Worm (Caenorhabditis elegans) whole organism, young adult: ENCODE data around the gene shw-1.
A peak's percentile ranks its signal among the peaks of the same experiment; 100 is the strongest.

Experiments used
- B0019.2 ChIP-seq: fragments of 200-800 bp; sonication (Bioruptor generic); conservative IDR thresholded peaks from 2 replicates; pipeline ENCODE4 v1.3.6; 2022; ENCODE audit warnings: missing genetic modification reagents, missing genetic modification characterization, missing compliant biosample characterization
- B0336.3 ChIP-seq: fragments of 200-800 bp; sonication (Bioruptor generic); IDR thresholded peaks from 2 replicates; pipeline ENCODE4 v1.3.6; 2022; ENCODE audit warnings: missing genetic modification characterization, missing compliant biosample characterization
- C17E4.6 ChIP-seq: fragments of 200-800 bp; sonication (Bioruptor generic); IDR thresholded peaks from 2 replicates; pipeline ENCODE4 v1.3.6; 2022; ENCODE audit warnings: missing genetic modification reagents, missing genetic modification characterization, missing compliant biosample characterization
- F23B12.7 ChIP-seq: sonication (generic microtip); optimal IDR thresholded peaks from 2 replicates; lab custom pipeline; 2017; ENCODE audit warnings: missing genetic modification characterization, mild to moderate bottlenecking, missing compliant biosample characterization, antibody characterized with exemption, moderate library complexity; ENCODE audit not compliant: insufficient read depth
- F33H1.4 ChIP-seq: fragments of 200-800 bp; sonication (Bioruptor generic); IDR thresholded peaks from 2 replicates; pipeline ENCODE4 v1.3.6; 2022; ENCODE audit warnings: missing genetic modification reagents, missing genetic modification characterization, missing compliant biosample characterization
- F37B4.10 ChIP-seq: fragments of 200-800 bp; sonication (Bioruptor generic); IDR thresholded peaks from 2 replicates; pipeline ENCODE4 v1.3.6; 2022; ENCODE audit warnings: missing genetic modification characterization, missing compliant biosample characterization
- F52B5.7 ChIP-seq: sonication (generic microtip); optimal IDR thresholded peaks from 2 replicates; lab custom pipeline; 2016; ENCODE audit warnings: mild to moderate bottlenecking, missing genetic modification characterization, missing compliant biosample characterization
- F57A8.1 ChIP-seq: fragments of 200-800 bp; sonication (Bioruptor generic); optimal IDR thresholded peaks from 2 replicates; lab custom pipeline; 2018; ENCODE audit warnings: mild to moderate bottlenecking, missing genetic modification characterization, moderate library complexity, missing compliant biosample characterization
- F57C9.4 ChIP-seq: sonication (generic microtip); optimal IDR thresholded peaks from 2 replicates; lab custom pipeline; 2017; ENCODE audit warnings: mild to moderate bottlenecking, missing genetic modification characterization, missing compliant biosample characterization
- K11D2.4 ChIP-seq: fragments of 200-800 bp; sonication (Bioruptor generic); IDR thresholded peaks from 2 replicates; pipeline ENCODE4 v1.3.6; 2022; ENCODE audit warnings: missing genetic modification reagents, missing genetic modification characterization, missing compliant biosample characterization
- T26A5.8 ChIP-seq: sonication (generic microtip); optimal IDR thresholded peaks from 2 replicates; lab custom pipeline; 2016; ENCODE audit warnings: missing genetic modification characterization, missing compliant biosample characterization
- Y56A3A.18 ChIP-seq: fragments of 200-800 bp; sonication (Bioruptor generic); IDR thresholded peaks from 2 replicates; pipeline ENCODE4 v1.3.6; 2022; ENCODE audit warnings: missing genetic modification reagents, missing genetic modification characterization, missing compliant biosample characterization
- Y67H2A.10 ChIP-seq: fragments of 200-800 bp; sonication (Bioruptor generic); conservative IDR thresholded peaks from 2 replicates; pipeline ENCODE4 v1.3.6; 2022; ENCODE audit warnings: missing genetic modification reagents, missing genetic modification characterization, missing compliant biosample characterization
- ZK185.1 ChIP-seq: sonication (generic microtip); optimal IDR thresholded peaks from 2 replicates; lab custom pipeline; 2016; ENCODE audit warnings: mild to moderate bottlenecking, missing genetic modification characterization, missing compliant biosample characterization; ENCODE audit not compliant: poor library complexity, severe bottlenecking
- aptf-2 ChIP-seq: fragments of 200-800 bp; sonication (Bioruptor generic); conservative IDR thresholded peaks from 2 replicates; pipeline ENCODE4 v1.3.6; 2022; ENCODE audit warnings: missing genetic modification reagents, missing genetic modification characterization, missing compliant biosample characterization
- aptf-3 ChIP-seq: fragments of 200-800 bp; sonication (Bioruptor generic); IDR thresholded peaks from 2 replicates; pipeline ENCODE4 v1.3.6; 2022; ENCODE audit warnings: missing genetic modification characterization, missing compliant biosample characterization
- athp-1 ChIP-seq: sonication (generic microtip); optimal IDR thresholded peaks from 2 replicates; lab custom pipeline; 2017; ENCODE audit warnings: mild to moderate bottlenecking, missing genetic modification characterization, missing compliant biosample characterization
- cebp-2 ChIP-seq: fragments of 200-800 bp; sonication (Bioruptor generic); IDR thresholded peaks from 2 replicates; pipeline ENCODE4 v1.3.6; 2022; ENCODE audit warnings: missing genetic modification characterization, missing compliant biosample characterization
- ceh-27 ChIP-seq: fragments of 200-800 bp; sonication (Bioruptor generic); optimal IDR thresholded peaks from 2 replicates; lab custom pipeline; 2018; ENCODE audit warnings: mild to moderate bottlenecking, missing genetic modification characterization, moderate library complexity, missing compliant biosample characterization
- ceh-40 ChIP-seq: fragments of 200-800 bp; sonication (Bioruptor generic); IDR thresholded peaks from 2 replicates; pipeline ENCODE4 v1.3.6; 2022; ENCODE audit warnings: missing genetic modification characterization, missing compliant biosample characterization
- ceh-79 ChIP-seq: sonication (generic microtip); optimal IDR thresholded peaks from 2 replicates; lab custom pipeline; 2017; ENCODE audit warnings: mild to moderate bottlenecking, missing genetic modification characterization, missing compliant biosample characterization
- ceh-91 ChIP-seq: fragments of 200-800 bp; sonication (Bioruptor generic); IDR thresholded peaks from 2 replicates; pipeline ENCODE4 v1.3.6; 2022; ENCODE audit warnings: missing genetic modification reagents, missing genetic modification characterization, missing compliant biosample characterization
- dox-1 ChIP-seq: fragments of 200-800 bp; sonication (Bioruptor generic); IDR thresholded peaks from 2 replicates; pipeline ENCODE4 v1.3.6; 2022; ENCODE audit warnings: missing genetic modification reagents, missing genetic modification characterization, missing compliant biosample characterization
- egl-18 ChIP-seq: fragments of 200-800 bp; sonication (Bioruptor generic); IDR thresholded peaks from 2 replicates; pipeline ENCODE4 v1.3.6; 2022; ENCODE audit warnings: missing genetic modification reagents, missing genetic modification characterization, missing compliant biosample characterization
- egl-44 ChIP-seq: fragments of 200-800 bp; sonication (Bioruptor generic); IDR thresholded peaks from 2 replicates; pipeline ENCODE4 v1.3.6; 2022; ENCODE audit warnings: missing genetic modification reagents, missing genetic modification characterization, missing compliant biosample characterization
- ekl-4 ChIP-seq: fragments of 200-800 bp; sonication (Bioruptor generic); IDR thresholded peaks from 2 replicates; pipeline ENCODE4 v1.3.6; 2022; ENCODE audit warnings: missing genetic modification reagents, missing genetic modification characterization, missing compliant biosample characterization
- hlh-26 ChIP-seq: fragments of 200-800 bp; sonication (Bioruptor generic); conservative IDR thresholded peaks from 2 replicates; pipeline ENCODE4 v1.3.6; 2022; ENCODE audit warnings: missing genetic modification reagents, missing genetic modification characterization, missing compliant biosample characterization
- lin-54 ChIP-seq: fragments of 200-800 bp; sonication (Bioruptor generic); optimal IDR thresholded peaks from 2 replicates; lab custom pipeline; 2018; ENCODE audit warnings: mild to moderate bottlenecking, missing genetic modification characterization, missing compliant biosample characterization
- lsl-1 ChIP-seq: fragments of 200-800 bp; sonication (Bioruptor generic); optimal IDR thresholded peaks from 2 replicates; lab custom pipeline; 2018; ENCODE audit warnings: mild to moderate bottlenecking, missing genetic modification characterization, moderate library complexity, missing compliant biosample characterization
- lsy-27 ChIP-seq: sonication (generic microtip); optimal IDR thresholded peaks from 2 replicates; lab custom pipeline; 2017; ENCODE audit warnings: missing genetic modification characterization, mild to moderate bottlenecking, missing compliant biosample characterization, antibody characterized with exemption, missing genotype, borderline replicate concordance; ENCODE audit not compliant: insufficient read depth
- madf-10 ChIP-seq: sonication (generic microtip); optimal IDR thresholded peaks from 2 replicates; lab custom pipeline; 2016; ENCODE audit warnings: mild to moderate bottlenecking, missing genetic modification characterization, missing compliant biosample characterization
- madf-3 ChIP-seq: fragments of 200-800 bp; sonication (Bioruptor generic); IDR thresholded peaks from 2 replicates; pipeline ENCODE4 v1.3.6; 2022; ENCODE audit warnings: missing genetic modification reagents, missing genetic modification characterization, missing compliant biosample characterization
- pha-4 ChIP-seq: fragments of 150-350 bp; sonication (generic microtip); optimal IDR thresholded peaks from 2 replicates; lab custom pipeline; 2014; ENCODE audit warnings: missing biosample characterization, missing genetic modification reagents, missing genetic modification characterization
- rec-8 ChIP-seq, 2 experiments: sonication (generic microtip); optimal IDR thresholded peaks; 2 replicates each; lab custom pipeline; 2016; ENCODE audit warnings: mild to moderate bottlenecking in 2 of 2, missing genetic modification characterization in 2 of 2, missing genetic modification reagents in 2 of 2, missing genotype in 2 of 2, missing biosample characterization in 1 of 2, missing compliant biosample characterization in 1 of 2, moderate library complexity in 1 of 2
- snpc-1.1 ChIP-seq: sonication (generic microtip); optimal IDR thresholded peaks from 2 replicates; lab custom pipeline; 2017; ENCODE audit warnings: missing genetic modification characterization, mild to moderate bottlenecking, missing compliant biosample characterization, antibody characterized with exemption, moderate library complexity, missing genotype, missing genetic modification reagents; ENCODE audit not compliant: insufficient read depth
- snpc-3.4 ChIP-seq: sonication (generic microtip); optimal IDR thresholded peaks from 2 replicates; lab custom pipeline; 2017; ENCODE audit warnings: missing genetic modification characterization, mild to moderate bottlenecking, missing compliant biosample characterization, antibody characterized with exemption, moderate library complexity, missing genotype, missing genetic modification reagents
- snpc-4 ChIP-seq, 5 experiments: fragments of 150-350 bp in 1 of 5; sonication (generic microtip) in 4 of 5; optimal IDR thresholded peaks; 2 replicates each; lab custom pipeline; 2014 to 2018; ENCODE audit warnings: missing genetic modification characterization in 5 of 5, missing biosample characterization in 3 of 5, antibody characterized with exemption in 2 of 5, mild to moderate bottlenecking in 2 of 5, missing compliant biosample characterization in 2 of 5, missing genotype in 2 of 5, moderate library complexity in 2 of 5, missing genetic modification reagents in 1 of 5
- sptf-2 ChIP-seq: fragments of 200-800 bp; sonication (Bioruptor generic); optimal IDR thresholded peaks from 2 replicates; lab custom pipeline; 2018; ENCODE audit warnings: mild to moderate bottlenecking, missing genetic modification characterization, missing compliant biosample characterization
- tbx-9 ChIP-seq: sonication (generic microtip); optimal IDR thresholded peaks from 2 replicates; lab custom pipeline; 2016; ENCODE audit warnings: borderline replicate concordance, missing genetic modification characterization, inconsistent platforms, missing compliant biosample characterization
- tlf-1 ChIP-seq: fragments of 200-800 bp; sonication (Bioruptor generic); optimal IDR thresholded peaks from 2 replicates; lab custom pipeline; 2018; ENCODE audit warnings: mild to moderate bottlenecking, missing genetic modification characterization, missing compliant biosample characterization
- xnd-1 ChIP-seq: sonication (generic microtip); optimal IDR thresholded peaks from 2 replicates; lab custom pipeline; 2016; ENCODE audit warnings: missing genotype, missing genetic modification reagents, missing genetic modification characterization, missing compliant biosample characterization
- zfh-2 ChIP-seq: fragments of 200-800 bp; sonication (Bioruptor generic); conservative IDR thresholded peaks from 2 replicates; pipeline ENCODE4 v1.3.6; 2022; ENCODE audit warnings: missing genetic modification reagents, missing genetic modification characterization, missing compliant biosample characterization
- zim-3 ChIP-seq: sonication (generic microtip); optimal IDR thresholded peaks from 2 replicates; lab custom pipeline; 2017; ENCODE audit warnings: mild to moderate bottlenecking, missing genetic modification characterization, moderate library complexity, missing compliant biosample characterization
- ztf-18 ChIP-seq: sonication (generic microtip); optimal IDR thresholded peaks from 2 replicates; lab custom pipeline; 2016; ENCODE audit warnings: missing genotype, mild to moderate bottlenecking, missing genetic modification characterization, missing compliant biosample characterization
- ztf-25 ChIP-seq: fragments of 200-800 bp; sonication (Bioruptor generic); IDR thresholded peaks from 2 replicates; pipeline ENCODE4 v1.3.6; 2022; ENCODE audit warnings: missing genetic modification reagents, missing genetic modification characterization, missing compliant biosample characterization
- ztf-28 ChIP-seq: fragments of 200-800 bp; sonication (Bioruptor generic); IDR thresholded peaks from 2 replicates; pipeline ENCODE4 v1.3.6; 2022; ENCODE audit warnings: missing genetic modification reagents, missing genetic modification characterization, missing compliant biosample characterization
- ztf-6 ChIP-seq: fragments of 200-800 bp; sonication (Bioruptor generic); IDR thresholded peaks from 2 replicates; pipeline ENCODE4 v1.3.6; 2022; ENCODE audit warnings: missing genetic modification reagents, missing genetic modification characterization, missing compliant biosample characterization

The shw-1 gene

DNA sequence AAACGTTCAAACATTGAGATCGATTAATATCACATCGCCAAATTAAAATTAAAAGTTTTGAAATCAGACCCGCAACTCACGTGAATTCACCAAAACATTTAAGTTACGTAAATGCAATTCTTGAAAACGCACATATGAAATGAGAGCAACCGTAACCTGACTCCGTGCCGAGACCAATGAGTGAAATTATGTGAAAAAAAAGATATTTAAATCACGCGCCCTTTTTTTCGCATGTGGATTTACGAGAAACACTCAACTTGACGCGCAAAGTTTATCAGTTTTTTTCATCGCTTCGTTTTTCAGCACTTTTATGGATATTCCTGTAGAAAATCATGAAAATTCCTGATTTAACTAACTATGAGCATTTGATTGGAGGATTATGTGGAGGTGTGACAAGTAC, 45.2 kb downstream of the shw-1 start, which contains the start of the genes gei-14 and slc-25A32 (continued):
- TF ChIP-seq B0336.3 (GFP tag; lab: Robert Waterston, UW) (0 out of 2 replicates have a peak, but pooled peaks have one; percentile 39), snpc-1.1 (peak; percentile 0), madf-3 (peak; percentile 73; the same call in 1 of the 2 replicates), ekl-4 (GFP tag; lab: Robert Waterston, UW) (peak; percentile 69), tbx-9 (tag; lab: Kevin White, UChicago) (no peak), B0019.2 (GFP tag; lab: Robert Waterston, UW) (peak; percentile 88), snpc-3.4 (peak; percentile 92), lin-54 (GFP tag; lab: Kevin White, UChicago) (peak; percentile 97), snpc-4 (GFP tag; optimal IDR thresholded peaks at IDR 0.05; lab: Kevin White, UChicago) (no peak), snpc-4 (tag; optimal IDR thresholded peaks at IDR 0.05; lab: Kevin White, UChicago) (peak in 3 of 4 experiments; percentile 22 to 47 (median 29)), F57C9.4 (no peak), zim-3 (tag; lab: Kevin White, UChicago) (no peak), ceh-27 (no peak), athp-1 (tag; lab: Kevin White, UChicago) (peak; percentile 43), hlh-26 (GFP tag; lab: Robert Waterston, UW) (no peak), ztf-25 (GFP tag; lab: Robert Waterston, UW) (no peak), zfh-2 (GFP tag; lab: Robert Waterston, UW) (no peak), tlf-1 (GFP tag; lab: Kevin White, UChicago) (peak; percentile 50), ceh-79 (tag; lab: Kevin White, UChicago) (no peak), ztf-28 (GFP tag; lab: Robert Waterston, UW) (no peak), F33H1.4 (peak; percentile 92)

ce11 chrII:8273060-8273459, 48.2 kb downstream of the shw-1 start:
- TF ChIP-seq F23B12.7 (no peak), snpc-3.4 (no peak), F52B5.7 (no peak), egl-44 (GFP tag; lab: Robert Waterston, UW) (no peak), rec-8 (tag; optimal IDR thresholded peaks at IDR 0.05; lab: Kevin White, UChicago) (no peak), C17E4.6 (GFP tag; lab: Robert Waterston, UW) (no peak), egl-18 (no peak), dox-1 (GFP tag; lab: Robert Waterston, UW) (no peak), aptf-2 (GFP tag; lab: Robert Waterston, UW) (no peak), Y56A3A.18 (GFP tag; lab: Robert Waterston, UW) (no peak), ceh-40 (GFP tag; lab: Robert Waterston, UW) (no peak), cebp-2 (GFP tag; lab: Robert Waterston, UW) (no peak), ZK185.1 (tag; lab: Kevin White, UChicago) (no peak), ztf-18 (tag; lab: Kevin White, UChicago) (no peak), xnd-1 (peak; percentile 44), snpc-4 (GFP tag; optimal IDR thresholded peaks at IDR 0.05; lab: Kevin White, UChicago) (no peak), snpc-4 (tag; optimal IDR thresholded peaks at IDR 0.05; lab: Kevin White, UChicago) (no peak), lsl-1 (no peak), Y67H2A.10 (GFP tag; lab: Robert Waterston, UW) (no peak), sptf-2 (GFP tag; lab: Kevin White, UChicago) (no peak), madf-10 (tag; lab: Kevin White, UChicago) (no peak), ceh-91 (no peak), K11D2.4 (no peak), F37B4.10 (GFP tag; lab: Robert Waterston, UW) (no peak), aptf-3 (no peak), pha-4 (tag; lab: Kevin White, UChicago) (no peak), lsy-27 (tag; lab: Kevin White, UChicago) (no peak), ceh-27 (no peak), ztf-6 (no peak), T26A5.8 (tag; lab: Kevin White, UChicago) (no peak), F57A8.1 (no peak)
